Fruit fly (Drosophila melanogaster) whole organism, pupa: ENCODE results near the gene CG33257.

Experiments used
- D1 ChIP-seq: fragments of 200-800 bp; sonication (Bioruptor generic); optimal IDR thresholded peaks from 2 replicates; lab custom pipeline; 2018; ENCODE audit warnings: missing biosample characterization, mild to moderate bottlenecking, missing genetic modification characterization, moderate library complexity
- Snoo ChIP-seq: fragments of 200-800 bp; sonication (Bioruptor generic); optimal IDR thresholded peaks from 3 replicates; lab custom pipeline; 2017; ENCODE audit warnings: missing biosample characterization, mild to moderate bottlenecking, missing genetic modification characterization, inconsistent platforms

dm6 chr3L:16305820-16306650 is 40.1 kb upstream of the CG33257 start, which contains the start of the genes CG13043 and CG13063:
- no peak for TF ChIP-seq Snoo (tag; lab: Kevin White, UChicago)
- TF ChIP-seq D1 (tag; lab: Kevin White, UChicago), result no peak
